Fruit fly (Drosophila melanogaster): ENCODE measurements around the gene CG31089.

DNA sequence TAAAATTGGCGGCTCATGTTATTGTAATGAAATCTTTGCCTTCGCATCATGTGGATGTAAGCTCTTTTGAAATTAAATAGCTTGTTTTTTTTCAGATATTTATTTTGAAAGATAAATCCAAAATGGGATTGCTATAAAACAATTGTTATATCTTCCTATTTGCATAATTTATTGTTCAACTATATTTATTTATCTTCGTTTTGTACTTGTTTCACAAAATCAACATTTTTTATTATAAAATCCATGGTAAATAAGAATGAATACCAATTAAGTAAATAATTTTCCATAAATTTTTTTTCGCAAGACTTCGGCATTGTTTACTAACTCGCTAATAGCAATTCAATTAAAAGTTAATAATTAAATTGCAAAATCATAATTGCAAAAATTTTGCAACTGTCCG, 20.1 kb downstream of the CG31089 start, which contains the start of gene CG14546:
- no peak for TF ChIP-seq Dll (optimal IDR thresholded peaks at IDR 0.05)
- no peak for TF ChIP-seq EcR (GFP tag; optimal IDR thresholded peaks at IDR 0.05)
